Fruit fly (Drosophila melanogaster): Measurements from ENCODE around the gene Act88F.

Gene Act88F

dm6 chr3R:15418824-15419530 lies 20.8 kb upstream of the Act88F start (continued):
- TF ChIP-seq CG3065 (GFP tag; optimal IDR thresholded peaks at IDR 0.05) (no peak), CG31224 (GFP tag; IDR thresholded peaks at IDR 0.05) (0 out of 2 replicates have a peak, but pooled peaks have one; percentile 6), lab (GFP tag; optimal IDR thresholded peaks at IDR 0.05) (peak; percentile 48), Bdp1 (GFP tag; optimal IDR thresholded peaks at IDR 0.05) (no peak), CG12071 (GFP tag; optimal IDR thresholded peaks at IDR 0.05) (no peak), CG42726 (GFP tag; IDR thresholded peaks at IDR 0.05; ENCODE audit: partially characterized antibody) (no peak), hb (GFP tag; IDR thresholded peaks at IDR 0.05; ENCODE audit: partially characterized antibody) (no peak), run (tag; optimal IDR thresholded peaks at IDR 0.05) (peak; percentile 67), Nf-YB (GFP tag; optimal IDR thresholded peaks at IDR 0.05) (peak; percentile 72), CG33213 (GFP tag; optimal IDR thresholded peaks at IDR 0.05) (no peak), CG7745 (tag; optimal IDR thresholded peaks at IDR 0.05) (no peak), CG4820 (GFP tag; optimal IDR thresholded peaks at IDR 0.05) (peak; percentile 66), nmo (GFP tag; optimal IDR thresholded peaks at IDR 0.05) (peak; percentile 76), CG9727 (GFP tag; optimal IDR thresholded peaks at IDR 0.05) (peak; percentile 94), CG1647 (GFP tag; optimal IDR thresholded peaks at IDR 0.05) (no peak), CG8281 (tag; optimal IDR thresholded peaks at IDR 0.05) (peak; percentile 16), ro (GFP tag; IDR thresholded peaks at IDR 0.05) (no peak), dysf (GFP tag; IDR thresholded peaks at IDR 0.05) (no peak), CG3995 (GFP tag; optimal IDR thresholded peaks at IDR 0.05) (no peak), Doc2 (GFP tag; IDR thresholded peaks at IDR 0.05) (no peak), cato (GFP tag; optimal IDR thresholded peaks at IDR 0.05; ENCODE audit: borderline replicate concordance) (no peak), CG15514 (GFP tag; optimal IDR thresholded peaks at IDR 0.05) (no peak), Trl (optimal IDR thresholded peaks at IDR 0.05) (peak; percentile 56 to 82), Trl (GFP tag; optimal IDR thresholded peaks at IDR 0.05) (peak; percentile 1), Hr51 (GFP tag; optimal IDR thresholded peaks at IDR 0.05) (peak; percentile 11 to 84), CG8944 (GFP tag; optimal IDR thresholded peaks at IDR 0.05) (no peak), Meics (GFP tag; optimal IDR thresholded peaks at IDR 0.05) (peak; percentile 75), repo (GFP tag; optimal IDR thresholded peaks at IDR 0.05) (no peak), CG3838 (GFP tag; optimal IDR thresholded peaks at IDR 0.05) (no peak), CG17328 (GFP tag; IDR thresholded peaks at IDR 0.05) (0 out of 2 replicates have a peak, but pooled peaks have one; percentile 44), Bteb2 (GFP tag; optimal IDR thresholded peaks at IDR 0.05) (peak; percentile 10), Hand (GFP tag; optimal IDR thresholded peaks at IDR 0.05) (peak; percentile 60), CG4360 (GFP tag; IDR thresholded peaks at IDR 0.05) (peak; percentile 83), ken (GFP tag; IDR thresholded peaks at IDR 0.05) (no peak), dimm (GFP tag; IDR thresholded peaks at IDR 0.05) (no peak), Nf-YA (GFP tag; IDR thresholded peaks at IDR 0.05) (no peak), az2 (GFP tag; optimal IDR thresholded peaks at IDR 0.05) (peak; percentile 74), scrt (GFP tag; optimal IDR thresholded peaks at IDR 0.05) (peak; percentile 41), peb (GFP tag; IDR thresholded peaks at IDR 0.05) (no peak), PHDP (tag; optimal IDR thresholded peaks at IDR 0.05) (peak; percentile 70), CG14965 (GFP tag; optimal IDR thresholded peaks at IDR 0.05; ENCODE audit: borderline replicate concordance) (no peak), Spps (tag; optimal IDR thresholded peaks at IDR 0.05) (peak; percentile 53), Rfx (GFP tag; IDR thresholded peaks at IDR 0.05) (no peak), CG7963 (GFP tag; IDR thresholded peaks at IDR 0.05; ENCODE audit: partially characterized antibody) (no peak), inv (GFP tag; IDR thresholded peaks at IDR 0.05; ENCODE audit: partially characterized antibody) (no peak), CG8290 (GFP tag; optimal IDR thresholded peaks at IDR 0.05) (peak; percentile 19), CG8290 (tag; optimal IDR thresholded peaks at IDR 0.05) (peak in 1 of 2 experiments; percentile 23), Vsx1 (GFP tag; optimal IDR thresholded peaks at IDR 0.05) (peak; percentile 75), luna (GFP tag; optimal IDR thresholded peaks at IDR 0.05) (no peak), nerfin-1 (tag; optimal IDR thresholded peaks at IDR 0.05) (peak; percentile 24)

All from whole organism, embryonic.